Worm (Caenorhabditis elegans) whole organism, mixed stage, embryonic: ENCODE data around the gene ascc-1.
A peak's percentile ranks its signal among the peaks of the same experiment; 100 is the strongest.

Source experiments
- M03D4.4 ChIP-seq: sonication (generic microtip); optimal IDR thresholded peaks from 2 replicates; lab custom pipeline; 2017; ENCODE audit warnings: mild to moderate bottlenecking, missing genetic modification characterization, missing compliant biosample characterization
- bed-3 ChIP-seq: fragments of 200-800 bp; sonication (Bioruptor generic); optimal IDR thresholded peaks from 3 replicates; lab custom pipeline; 2018; ENCODE audit warnings: mild to moderate bottlenecking, missing genetic modification characterization, moderate library complexity, missing compliant biosample characterization
- blmp-1 ChIP-seq: fragments of 150-350 bp; optimal IDR thresholded peaks from 2 replicates; lab custom pipeline; 2014; ENCODE audit warnings: missing biosample characterization, missing genetic modification characterization
- ceh-39 ChIP-seq: fragments of 150-350 bp; optimal IDR thresholded peaks from 2 replicates; lab custom pipeline; 2014; ENCODE audit warnings: missing biosample characterization, missing genetic modification characterization
- ceh-43 ChIP-seq: fragments of 200-800 bp; sonication (Bioruptor generic); optimal IDR thresholded peaks from 2 replicates; lab custom pipeline; 2018; ENCODE audit warnings: mild to moderate bottlenecking, missing genetic modification characterization, moderate library complexity, missing compliant biosample characterization
- ceh-83 ChIP-seq: fragments of 200-800 bp; sonication (Bioruptor generic); optimal IDR thresholded peaks from 2 replicates; lab custom pipeline; 2018; ENCODE audit warnings: mild to moderate bottlenecking, missing genetic modification characterization, missing compliant biosample characterization
- ces-1 ChIP-seq: fragments of 150-350 bp; optimal IDR thresholded peaks from 2 replicates; lab custom pipeline; 2014; ENCODE audit warnings: missing biosample characterization, missing genetic modification reagents, missing genetic modification characterization
- cnd-1 ChIP-seq: fragments of 200-800 bp; sonication (Bioruptor generic); optimal IDR thresholded peaks from 2 replicates; lab custom pipeline; 2018; ENCODE audit warnings: mild to moderate bottlenecking, missing genetic modification characterization, missing compliant biosample characterization
- drap-1 ChIP-seq: fragments of 200-800 bp; sonication (Bioruptor generic); optimal IDR thresholded peaks from 3 replicates; lab custom pipeline; 2018; ENCODE audit warnings: mild to moderate bottlenecking, missing genetic modification characterization, missing compliant biosample characterization
- elt-1 ChIP-seq: sonication (generic microtip); optimal IDR thresholded peaks from 2 replicates; lab custom pipeline; 2017; ENCODE audit warnings: missing genetic modification characterization, mild to moderate bottlenecking, missing compliant biosample characterization, antibody characterized with exemption, moderate library complexity, borderline replicate concordance; ENCODE audit not compliant: insufficient read depth
- elt-3 ChIP-seq: fragments of 150-350 bp; optimal IDR thresholded peaks from 2 replicates; lab custom pipeline; 2014; ENCODE audit warnings: missing biosample characterization, missing genetic modification characterization
- flh-1 ChIP-seq: fragments of 200-800 bp; sonication (Bioruptor generic); optimal IDR thresholded peaks from 2 replicates; lab custom pipeline; 2018; ENCODE audit warnings: mild to moderate bottlenecking, missing genetic modification characterization, moderate library complexity, missing compliant biosample characterization
- hlh-1 ChIP-seq: fragments of 150-350 bp; optimal IDR thresholded peaks from 2 replicates; lab custom pipeline; 2014; ENCODE audit warnings: missing biosample characterization, missing genetic modification reagents, missing genetic modification characterization
- lin-13 ChIP-seq: fragments of 150-350 bp; optimal IDR thresholded peaks from 2 replicates; lab custom pipeline; 2014; ENCODE audit warnings: missing biosample characterization, missing genetic modification characterization
- lin-32 ChIP-seq: fragments of 200-800 bp; sonication (Bioruptor generic); optimal IDR thresholded peaks from 2 replicates; lab custom pipeline; 2018; ENCODE audit warnings: mild to moderate bottlenecking, missing genetic modification characterization, missing compliant biosample characterization
- lsy-2 ChIP-seq: fragments of 150-350 bp; optimal IDR thresholded peaks from 2 replicates; lab custom pipeline; 2014; ENCODE audit warnings: missing biosample characterization, missing genetic modification characterization
- mab-5 ChIP-seq: fragments of 150-350 bp; optimal IDR thresholded peaks from 2 replicates; lab custom pipeline; 2014; ENCODE audit warnings: missing biosample characterization, missing genetic modification characterization
- mls-2 ChIP-seq: sonication (generic microtip); optimal IDR thresholded peaks from 2 replicates; lab custom pipeline; 2016; ENCODE audit warnings: mild to moderate bottlenecking, missing genetic modification characterization, moderate library complexity, missing compliant biosample characterization
- nhr-12 ChIP-seq: fragments of 150-350 bp; optimal IDR thresholded peaks from 2 replicates; lab custom pipeline; 2014; ENCODE audit warnings: missing biosample characterization, missing genetic modification characterization
- nhr-2 ChIP-seq: fragments of 150-350 bp; optimal IDR thresholded peaks from 2 replicates; lab custom pipeline; 2014; ENCODE audit warnings: missing biosample characterization, missing genetic modification characterization
- nhr-76 ChIP-seq: sonication (generic microtip); optimal IDR thresholded peaks from 2 replicates; lab custom pipeline; 2017; ENCODE audit warnings: missing biosample characterization, missing genetic modification characterization
- pha-4 ChIP-seq: fragments of 150-350 bp; optimal IDR thresholded peaks from 2 replicates; lab custom pipeline; 2018; ENCODE audit warnings: missing biosample characterization, missing genetic modification reagents, missing genetic modification characterization
- sem-2 ChIP-seq: fragments of 200-800 bp; sonication (Bioruptor generic); optimal IDR thresholded peaks from 2 replicates; lab custom pipeline; 2018; ENCODE audit warnings: mild to moderate bottlenecking, missing genetic modification characterization, missing compliant biosample characterization
- snpc-4 ChIP-seq: fragments of 150-350 bp; optimal IDR thresholded peaks from 2 replicates; lab custom pipeline; 2014; ENCODE audit warnings: missing biosample characterization, missing genetic modification characterization
- sptf-1 ChIP-seq: sonication (generic microtip); optimal IDR thresholded peaks from 2 replicates; lab custom pipeline; 2017; ENCODE audit warnings: mild to moderate bottlenecking, missing genetic modification characterization, moderate library complexity, missing compliant biosample characterization
- tbx-8 ChIP-seq: fragments of 200-800 bp; sonication (Bioruptor generic); optimal IDR thresholded peaks from 2 replicates; lab custom pipeline; 2018; ENCODE audit warnings: mild to moderate bottlenecking, missing genetic modification characterization, moderate library complexity, missing compliant biosample characterization
- unc-120 ChIP-seq: sonication (generic microtip); optimal IDR thresholded peaks from 2 replicates; lab custom pipeline; 2017; ENCODE audit warnings: missing genetic modification characterization, missing compliant biosample characterization; ENCODE audit not compliant: poor library complexity, severe bottlenecking
- unc-62 ChIP-seq: fragments of 150-350 bp; optimal IDR thresholded peaks from 2 replicates; lab custom pipeline; 2014; ENCODE audit warnings: missing biosample characterization, missing genetic modification reagents, missing genetic modification characterization
- zip-8 ChIP-seq: fragments of 150-350 bp; optimal IDR thresholded peaks from 2 replicates; lab custom pipeline; 2014; ENCODE audit warnings: missing biosample characterization, missing genetic modification characterization
- ztf-11 ChIP-seq: fragments of 150-350 bp; optimal IDR thresholded peaks from 2 replicates; lab custom pipeline; 2014; ENCODE audit warnings: missing biosample characterization, missing genetic modification characterization

The ascc-1 gene

ce11 chrII:69354-69753 lies 11.9 kb downstream of the ascc-1 start, which contains the start of gene egl-26:
Gene egl-26, plus strand, starts transcription at chrII:69654.
- TF ChIP-seq drap-1 (GFP tag; lab: Kevin White, UChicago) (no peak), elt-3 (no peak), nhr-76 (tag; lab: Kevin White, UChicago) (no peak), tbx-8 (GFP tag; lab: Kevin White, UChicago) (no peak), ceh-43 (GFP tag; lab: Kevin White, UChicago) (no peak), pha-4 (tag; lab: Kevin White, UChicago) (no peak), ztf-11 (tag; lab: Kevin White, UChicago) (no peak), ceh-83 (GFP tag; lab: Kevin White, UChicago) (no peak), mls-2 (tag; lab: Kevin White, UChicago) (no peak), sem-2 (GFP tag; lab: Kevin White, UChicago) (no peak), blmp-1 (tag; lab: Kevin White, UChicago) (no peak), lsy-2 (tag; lab: Kevin White, UChicago) (no peak), hlh-1 (tag; lab: Kevin White, UChicago) (no peak), flh-1 (no peak), bed-3 (no peak)

ce11 chrII:73329-73728 lies 15.9 kb downstream of the ascc-1 start:
- TF ChIP-seq pha-4 (tag; lab: Kevin White, UChicago): no peak
- TF ChIP-seq ces-1 (GFP tag; lab: Kevin White, UChicago): peak; percentile 97
- no peak for TF ChIP-seq nhr-2 (tag; lab: Kevin White, UChicago)
- no peak for TF ChIP-seq bed-3

- TF ChIP-seq sptf-1 (tag; lab: Kevin White, UChicago) (no peak), ces-1 (GFP tag; lab: Kevin White, UChicago) (peak; percentile 76)
Observed at ce11 chrII:73892-74291, 16.4 kb downstream of the ascc-1 start.

ce11 chrII:75831-76230 lies 18.4 kb downstream of the ascc-1 start:
- no peak for TF ChIP-seq drap-1 (GFP tag; lab: Kevin White, UChicago)
- no peak for TF ChIP-seq lin-32
- no peak for TF ChIP-seq unc-120 (tag; lab: Kevin White, UChicago)
- no peak for TF ChIP-seq unc-62 (GFP tag; lab: Kevin White, UChicago)
- no peak for TF ChIP-seq cnd-1 (tag; lab: Kevin White, UChicago)
- TF ChIP-seq pha-4 (tag; lab: Kevin White, UChicago): no peak
- no peak for TF ChIP-seq lsy-2 (tag; lab: Kevin White, UChicago)
- no peak for TF ChIP-seq mab-5
- TF ChIP-seq nhr-12 (tag; lab: Kevin White, UChicago): no peak
- no peak for TF ChIP-seq snpc-4
- no peak for TF ChIP-seq sptf-1 (tag; lab: Kevin White, UChicago)
- no peak for TF ChIP-seq M03D4.4 (tag; lab: Kevin White, UChicago)
- no peak for TF ChIP-seq ztf-11 (tag; lab: Kevin White, UChicago)
- TF ChIP-seq, all 35 proteins: peak for 0

ce11 chrII:76662-77061 lies 19.2 kb downstream of the ascc-1 start:
- TF ChIP-seq lsy-2 (tag; lab: Kevin White, UChicago): no peak
- TF ChIP-seq ceh-43 (GFP tag; lab: Kevin White, UChicago): no peak
- TF ChIP-seq ztf-11 (tag; lab: Kevin White, UChicago): no peak
- TF ChIP-seq cnd-1 (tag; lab: Kevin White, UChicago): no peak
- TF ChIP-seq sptf-1 (tag; lab: Kevin White, UChicago): no peak
- TF ChIP-seq snpc-4: no peak
- TF ChIP-seq M03D4.4 (tag; lab: Kevin White, UChicago): no peak
- no peak for TF ChIP-seq mls-2 (tag; lab: Kevin White, UChicago)
- TF ChIP-seq zip-8 (tag; lab: Kevin White, UChicago): no peak
- TF ChIP-seq nhr-76 (tag; lab: Kevin White, UChicago): no peak
- TF ChIP-seq pha-4 (tag; lab: Kevin White, UChicago): no peak
- TF ChIP-seq hlh-1 (tag; lab: Kevin White, UChicago): no peak
- no peak for TF ChIP-seq elt-1 (tag; lab: Kevin White, UChicago)
- no peak for TF ChIP-seq sem-2 (GFP tag; lab: Kevin White, UChicago)
- no peak for TF ChIP-seq ceh-83 (GFP tag; lab: Kevin White, UChicago)
- TF ChIP-seq lin-32: no peak
- no peak for TF ChIP-seq ceh-39
- no peak for TF ChIP-seq nhr-2 (tag; lab: Kevin White, UChicago)
- no peak for TF ChIP-seq blmp-1 (tag; lab: Kevin White, UChicago)
- no peak for TF ChIP-seq lin-13 (tag; lab: Kevin White, UChicago)
- TF ChIP-seq, all 35 proteins: peak for 0
